Fruit fly (Drosophila melanogaster) whole organism: ENCODE results near the gene obst-F.

Source experiments
- CG8478 ChIP-seq: fragments of >200 bp; optimal IDR thresholded peaks from 2 replicates; lab custom pipeline; 2018; ENCODE audit warnings: inconsistent platforms
- Dll ChIP-seq: fragments of >200 bp; optimal IDR thresholded peaks from 2 replicates; lab custom pipeline; 2017
- pan ChIP-seq: fragments of >200 bp; optimal IDR thresholded peaks from 2 replicates; lab custom pipeline; 2017
- psq ChIP-seq: fragments of >200 bp; optimal IDR thresholded peaks from 2 replicates; lab custom pipeline; 2017
- usp ChIP-seq: fragments of >200 bp; optimal IDR thresholded peaks from 2 replicates; lab custom pipeline; 2017; ENCODE audit warnings: missing biosample characterization, missing genetic modification characterization, mixed read lengths

DNA sequence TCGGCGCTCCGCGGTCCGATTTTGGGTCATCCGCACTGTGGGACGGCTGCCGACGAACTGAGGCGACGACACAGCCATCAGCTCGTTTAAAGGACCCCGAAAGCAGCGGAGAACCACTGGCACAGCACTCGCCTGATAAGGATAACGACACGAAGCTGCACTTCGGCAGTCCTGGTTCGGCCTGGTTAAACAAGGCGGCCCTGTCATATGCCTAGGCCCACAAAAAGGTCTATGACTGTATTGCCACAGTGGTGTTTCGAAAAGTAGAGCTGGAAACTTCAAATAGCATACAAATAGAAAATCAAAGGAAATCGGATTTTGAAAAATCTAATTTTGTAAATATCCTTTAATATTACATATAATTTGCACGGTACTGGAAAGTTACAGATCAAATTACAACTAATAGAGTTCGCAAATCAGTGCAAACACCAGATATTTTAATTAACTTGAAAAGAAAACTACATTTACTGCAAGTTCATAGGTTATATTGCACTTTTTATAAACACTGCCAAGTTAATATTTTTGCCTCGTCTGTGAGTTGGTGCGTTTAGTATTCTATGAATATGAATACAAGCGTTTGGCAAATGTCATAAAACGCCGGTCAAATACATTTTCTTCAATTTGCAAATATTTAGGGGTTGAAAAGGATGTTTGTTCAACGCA is 16.1 kb downstream of the obst-F start:
- TF ChIP-seq CG8478 (no peak), usp (no peak), Dll (lab: Kevin White, UChicago) (no peak), psq (no peak), pan (lab: Kevin White, UChicago) (no peak)
